Worm (Caenorhabditis elegans) whole organism, L4 larva: ENCODE measurements around the gene R04E5.9.

Source experiments
- F10B5.3 ChIP-seq: sonication (generic microtip); optimal IDR thresholded peaks from 2 replicates; lab custom pipeline; 2016; ENCODE audit warnings: mild to moderate bottlenecking, missing genetic modification characterization, missing compliant biosample characterization
- F37D6.2 ChIP-seq: sonication (generic microtip); optimal IDR thresholded peaks from 2 replicates; lab custom pipeline; 2016; ENCODE audit warnings: mild to moderate bottlenecking, missing genetic modification characterization, missing compliant biosample characterization
- Y105C5A.15 ChIP-seq: fragments of 200-800 bp; sonication (Bioruptor generic); IDR thresholded peaks from 2 replicates; pipeline ENCODE4 v1.3.6; 2022; ENCODE audit warnings: missing genetic modification characterization, missing compliant biosample characterization
- Y48G9A.11 ChIP-seq: fragments of 200-800 bp; sonication (Bioruptor generic); IDR thresholded peaks from 2 replicates; pipeline ENCODE4 v1.3.6; 2022; ENCODE audit warnings: missing genetic modification reagents, missing genetic modification characterization, missing compliant biosample characterization
- Y75B8A.6 ChIP-seq: fragments of 200-800 bp; sonication (Bioruptor generic); IDR thresholded peaks from 2 replicates; pipeline ENCODE4 v1.3.6; 2022; ENCODE audit warnings: missing genetic modification reagents, missing genetic modification characterization, missing compliant biosample characterization
- aha-1 ChIP-seq: fragments of 150-350 bp; peaks from one replicate; lab custom pipeline; 2014; ENCODE audit warnings: missing biosample characterization, missing genetic modification characterization
- aly-2 ChIP-seq: sonication (generic microtip); optimal IDR thresholded peaks from 2 replicates; lab custom pipeline; 2018; ENCODE audit warnings: missing biosample characterization, missing genetic modification characterization
- ama-1 ChIP-seq: fragments of 150-350 bp; optimal IDR thresholded peaks from 2 replicates; lab custom pipeline; 2014; ENCODE audit warnings: inconsistent platforms, mixed read lengths
- ceh-20 ChIP-seq: fragments of 200-800 bp; sonication (Bioruptor generic); IDR thresholded peaks from 2 replicates; pipeline ENCODE4 v1.3.6; 2022; ENCODE audit warnings: missing genetic modification reagents, missing genetic modification characterization, missing compliant biosample characterization
- ceh-44 ChIP-seq: fragments of 200-800 bp; sonication (Bioruptor generic); IDR thresholded peaks from 2 replicates; pipeline ENCODE4 v1.3.6; 2022; ENCODE audit warnings: missing genetic modification reagents, missing genetic modification characterization, missing compliant biosample characterization
- daf-12 ChIP-seq: fragments of 150-350 bp; optimal IDR thresholded peaks from 2 replicates; lab custom pipeline; 2014; ENCODE audit warnings: missing biosample characterization, missing genetic modification reagents, missing genetic modification characterization
- daf-16 ChIP-seq, 3 experiments: sonication (generic microtip); optimal IDR thresholded peaks; 2 replicates each; lab custom pipeline; 2016 to 2017; ENCODE audit warnings: missing genetic modification characterization in 3 of 3, missing genetic modification reagents in 3 of 3, mild to moderate bottlenecking in 2 of 3, missing compliant biosample characterization in 2 of 3, missing biosample characterization in 1 of 3, moderate library complexity in 1 of 3
- dmd-6 ChIP-seq: fragments of 200-800 bp; sonication (Bioruptor generic); IDR thresholded peaks from 2 replicates; pipeline ENCODE4 v1.3.6; 2022; ENCODE audit warnings: missing genetic modification reagents, missing genetic modification characterization, missing compliant biosample characterization
- dpl-1 ChIP-seq: fragments of 150-350 bp; optimal IDR thresholded peaks from 2 replicates; lab custom pipeline; 2014; ENCODE audit warnings: missing biosample characterization, missing genetic modification reagents, missing genetic modification characterization
- dve-1 ChIP-seq: sonication (generic microtip); optimal IDR thresholded peaks from 2 replicates; lab custom pipeline; 2017; ENCODE audit warnings: antibody characterized with exemption, mild to moderate bottlenecking, missing genetic modification characterization, missing compliant biosample characterization; ENCODE audit not compliant: insufficient read depth
- egl-27 ChIP-seq: sonication (generic microtip); optimal IDR thresholded peaks from 3 replicates; lab custom pipeline; 2017; ENCODE audit warnings: missing biosample characterization, missing genetic modification reagents, missing genetic modification characterization
- hlh-11 ChIP-seq: fragments of 200-800 bp; sonication (Bioruptor generic); optimal IDR thresholded peaks from 2 replicates; lab custom pipeline; 2018; ENCODE audit warnings: mild to moderate bottlenecking, missing genetic modification characterization, missing compliant biosample characterization
- hlh-30 ChIP-seq: sonication (generic microtip); optimal IDR thresholded peaks from 2 replicates; lab custom pipeline; 2017; ENCODE audit warnings: antibody characterized with exemption, mild to moderate bottlenecking, missing genetic modification characterization, missing compliant biosample characterization; ENCODE audit not compliant: insufficient read depth
- jun-1 ChIP-seq: fragments of 150-350 bp; optimal IDR thresholded peaks from 2 replicates; lab custom pipeline; 2014; ENCODE audit warnings: missing biosample characterization, missing genetic modification reagents, missing genetic modification characterization
- lin-38 ChIP-seq: fragments of 200-800 bp; sonication (Bioruptor generic); IDR thresholded peaks from 2 replicates; pipeline ENCODE4 v1.3.6; 2022; ENCODE audit warnings: missing genetic modification reagents, missing genetic modification characterization, missing compliant biosample characterization
- mdt-29 ChIP-seq: fragments of 200-800 bp; sonication (Bioruptor generic); IDR thresholded peaks from 2 replicates; pipeline ENCODE4 v1.3.6; 2022; ENCODE audit warnings: missing genetic modification reagents, missing genetic modification characterization, missing compliant biosample characterization
- mep-1 ChIP-seq: fragments of 150-350 bp; sonication (generic microtip); optimal IDR thresholded peaks from 3 replicates; lab custom pipeline; 2014; ENCODE audit warnings: missing biosample characterization, missing genetic modification characterization
- mxl-3 ChIP-seq: fragments of 200-800 bp; sonication (Bioruptor generic); optimal IDR thresholded peaks from 2 replicates; lab custom pipeline; 2018; ENCODE audit warnings: mild to moderate bottlenecking, missing genetic modification characterization, missing compliant biosample characterization
- nhr-11 ChIP-seq: fragments of 150-350 bp; optimal IDR thresholded peaks from 2 replicates; lab custom pipeline; 2014; ENCODE audit warnings: missing biosample characterization, missing genetic modification characterization
- nhr-111 ChIP-seq: fragments of 200-800 bp; sonication (Bioruptor generic); optimal IDR thresholded peaks from 2 replicates; lab custom pipeline; 2018; ENCODE audit warnings: mild to moderate bottlenecking, missing genetic modification characterization, missing compliant biosample characterization
- nhr-237 ChIP-seq: sonication (generic microtip); optimal IDR thresholded peaks from 2 replicates; lab custom pipeline; 2017; ENCODE audit warnings: missing biosample characterization, missing genetic modification characterization
- nhr-25 ChIP-seq: sonication (generic microtip); optimal IDR thresholded peaks from 2 replicates; lab custom pipeline; 2017; ENCODE audit warnings: missing genetic modification characterization, mild to moderate bottlenecking, missing compliant biosample characterization, antibody characterized with exemption, moderate library complexity, borderline replicate concordance; ENCODE audit not compliant: insufficient read depth
- nhr-28 ChIP-seq: fragments of 150-350 bp; optimal IDR thresholded peaks from 2 replicates; lab custom pipeline; 2014; ENCODE audit warnings: missing biosample characterization, missing genetic modification characterization
- nhr-41 ChIP-seq: fragments of 200-800 bp; sonication (Bioruptor generic); IDR thresholded peaks from 2 replicates; pipeline ENCODE4 v1.3.6; 2022; ENCODE audit warnings: missing genetic modification reagents, missing genetic modification characterization, missing compliant biosample characterization
- nhr-6 ChIP-seq: fragments of 150-350 bp; optimal IDR thresholded peaks from 2 replicates; lab custom pipeline; 2014; ENCODE audit warnings: missing biosample characterization, missing genetic modification characterization
- nhr-76 ChIP-seq: fragments of 150-350 bp; optimal IDR thresholded peaks from 2 replicates; lab custom pipeline; 2014; ENCODE audit warnings: missing biosample characterization, missing genetic modification characterization
- pha-4 ChIP-seq, 2 experiments: fragments of 150-350 bp in 1 of 2; fragments of 200-800 bp in 1 of 2; sonication (Bioruptor generic) in 1 of 2; IDR thresholded peaks in 1 of 2; optimal IDR thresholded peaks in 1 of 2; 2 replicates each; pipeline versions ENCODE4 v1.3.6 to Lab custom; 2014 to 2022; ENCODE audit warnings: missing genetic modification characterization in 2 of 2, missing genetic modification reagents in 2 of 2, missing biosample characterization in 1 of 2, missing compliant biosample characterization in 1 of 2
- set-16 ChIP-seq: fragments of 200-800 bp; sonication (Bioruptor generic); IDR thresholded peaks from 2 replicates; pipeline ENCODE4 v1.3.6; 2022; ENCODE audit warnings: missing genetic modification reagents, missing genetic modification characterization, missing compliant biosample characterization
- spr-1 ChIP-seq: sonication (generic microtip); optimal IDR thresholded peaks from 2 replicates; lab custom pipeline; 2016; ENCODE audit warnings: mild to moderate bottlenecking, missing genetic modification characterization, missing compliant biosample characterization
- tag-97 ChIP-seq: fragments of 200-800 bp; sonication (Bioruptor generic); IDR thresholded peaks from 2 replicates; pipeline ENCODE4 v1.3.6; 2022; ENCODE audit warnings: missing genetic modification characterization, missing compliant biosample characterization
- unc-130 ChIP-seq: sonication (generic microtip); optimal IDR thresholded peaks from 2 replicates; lab custom pipeline; 2016; ENCODE audit warnings: missing genetic modification reagents, missing genetic modification characterization, missing compliant biosample characterization
- unc-62 ChIP-seq, 3 experiments: fragments of 150-350 bp in 1 of 3; sonication (generic microtip); optimal IDR thresholded peaks in 2 of 3; peaks in 1 of 3; 1 replicate in 1 of 3; 2 replicates in 2 of 3; lab custom pipeline; 2014 to 2017; ENCODE audit warnings: missing biosample characterization in 3 of 3, missing genetic modification characterization in 3 of 3, missing genetic modification reagents in 3 of 3, missing genotype in 1 of 3
- zip-2 ChIP-seq: fragments of 150-350 bp; optimal IDR thresholded peaks from 2 replicates; lab custom pipeline; 2014; ENCODE audit warnings: missing biosample characterization, missing genetic modification characterization

The R04E5.9 gene

DNA sequence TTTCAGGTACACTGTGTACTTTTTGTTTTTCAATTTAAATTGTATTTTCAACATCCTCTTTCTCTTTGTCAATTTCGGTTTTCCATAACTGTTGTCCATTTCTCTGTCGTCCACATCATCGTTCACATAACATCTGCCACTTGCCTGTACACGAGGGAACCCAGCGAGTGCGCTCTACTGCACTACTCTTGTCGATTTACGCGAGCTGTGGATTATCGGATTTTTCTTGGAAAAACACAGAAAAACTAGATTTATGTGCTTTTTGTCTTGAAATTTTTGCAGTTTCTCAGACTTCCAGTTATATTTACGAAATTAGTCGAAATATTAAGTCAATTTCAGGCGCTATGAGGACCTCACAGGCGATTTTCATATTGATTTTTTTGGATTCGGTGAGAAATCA, 19.1 kb downstream of the R04E5.9 start, which contains the start of gene chup-1 (continued):
- TF ChIP-seq lin-38 (GFP tag; lab: Robert Waterston, UW) (peak; percentile 77), daf-16 (GFP tag; optimal IDR thresholded peaks at IDR 0.05; lab: Kevin White, UChicago) (no peak), daf-16 (tag; optimal IDR thresholded peaks at IDR 0.05; lab: Kevin White, UChicago) (peak; percentile 51), nhr-6 (tag; lab: Kevin White, UChicago) (peak; percentile 1), mep-1 (peak; percentile 47)

- TF ChIP-seq dpl-1 (no peak), tag-97 (GFP tag; lab: Robert Waterston, UW) (no peak), set-16 (GFP tag; lab: Robert Waterston, UW) (peak; percentile 52; the same call in 1 of the 2 replicates), aha-1 (tag; lab: Kevin White, UChicago) (peak; percentile 68), daf-16 (GFP tag; optimal IDR thresholded peaks at IDR 0.05; lab: Kevin White, UChicago) (no peak), daf-16 (tag; optimal IDR thresholded peaks at IDR 0.05; lab: Kevin White, UChicago) (no peak), nhr-111 (GFP tag; lab: Kevin White, UChicago) (no peak), unc-62 (GFP tag; optimal IDR thresholded peaks at IDR 0.05 in 1 of 2; lab: Kevin White, UChicago) (peak in 1 of 2 experiments; percentile 46), unc-62 (tag; optimal IDR thresholded peaks at IDR 0.05; lab: Kevin White, UChicago) (no peak), nhr-237 (tag; lab: Kevin White, UChicago) (no peak), ceh-44 (GFP tag; lab: Robert Waterston, UW) (no peak), daf-12 (no peak)
These were observed 20.8 kb downstream of the R04E5.9 start for ce11 chrX:8790093-8790492.

DNA sequence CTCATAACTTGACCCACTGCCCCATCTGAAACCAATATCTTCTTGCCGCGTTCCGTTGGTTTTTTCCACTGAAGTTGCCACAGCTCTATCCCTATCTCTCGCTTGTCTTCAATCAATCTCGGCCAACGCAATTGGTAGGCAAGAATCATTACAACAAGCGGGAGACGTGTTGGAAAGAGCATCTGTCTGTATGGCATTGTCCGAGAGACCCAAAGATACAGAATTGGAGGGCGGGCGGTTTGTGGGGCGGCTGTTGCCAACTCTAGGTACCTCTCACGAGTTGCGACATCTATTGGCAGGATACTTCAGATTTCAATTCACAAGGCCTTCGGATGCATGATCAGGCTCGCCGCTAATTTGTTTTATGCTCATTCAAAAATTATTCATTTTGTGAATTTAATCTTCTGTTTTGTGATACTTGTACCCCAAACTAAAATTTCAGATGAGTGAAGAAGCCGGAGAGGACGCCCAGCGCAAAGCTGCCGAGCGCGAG, 21.9 kb downstream of the R04E5.9 start, which contains the start of gene unc-27:
Gene unc-27 (plus strand): TSS at position 443 of the 493 bp plus-strand sequence.
- TF ChIP-seq nhr-76 (tag; lab: Kevin White, UChicago): no peak
- TF ChIP-seq nhr-28 (tag; lab: Kevin White, UChicago): no peak
- TF ChIP-seq nhr-11 (tag; lab: Kevin White, UChicago): no peak
- TF ChIP-seq egl-27: no peak
- peak; percentile 39 for TF ChIP-seq hlh-11
- peak in 1 of 2 experiments; percentile 49 for TF ChIP-seq daf-16 (GFP tag; optimal IDR thresholded peaks at IDR 0.05; lab: Kevin White, UChicago)
- no peak for TF ChIP-seq daf-16 (tag; optimal IDR thresholded peaks at IDR 0.05; lab: Kevin White, UChicago)
- TF ChIP-seq mxl-3 (GFP tag; lab: Kevin White, UChicago): peak; percentile 4
- no peak for TF ChIP-seq ceh-20
- TF ChIP-seq nhr-41 (GFP tag; lab: Robert Waterston, UW): no peak
- no peak for TF ChIP-seq zip-2
- no peak for TF ChIP-seq dpl-1

DNA sequence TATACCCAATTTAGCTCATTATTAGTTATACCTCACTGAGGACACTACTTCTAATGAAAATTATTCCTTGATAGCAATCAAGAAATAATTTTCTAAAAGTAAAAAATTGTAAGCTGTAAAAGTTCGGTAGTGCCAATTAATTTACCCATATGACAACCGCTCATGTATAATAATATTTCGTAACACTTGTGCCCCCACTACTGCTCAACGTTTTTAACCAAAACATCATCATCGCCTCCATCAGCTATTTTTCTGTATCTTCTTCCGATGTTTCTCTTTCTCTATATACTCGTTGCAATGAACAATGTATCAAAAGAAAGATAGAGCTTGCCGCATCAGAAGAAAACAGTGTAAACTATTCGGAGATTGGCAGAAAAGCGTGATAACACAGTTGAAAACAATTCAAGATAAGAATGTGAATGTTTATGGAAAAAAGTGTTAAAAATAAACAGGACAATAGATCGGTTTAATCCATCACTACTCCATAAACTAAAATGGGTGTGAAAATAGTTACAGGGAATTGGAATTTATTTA, 23.2 kb downstream of the R04E5.9 start:
- TF ChIP-seq daf-16 (GFP tag; optimal IDR thresholded peaks at IDR 0.05; lab: Kevin White, UChicago) (peak in 1 of 2 experiments; percentile 92), daf-16 (tag; optimal IDR thresholded peaks at IDR 0.05; lab: Kevin White, UChicago) (peak; percentile 99), hlh-30 (tag; lab: Kevin White, UChicago) (peak; percentile 13), F37D6.2 (no peak), hlh-11 (peak; percentile 50), dve-1 (tag; lab: Kevin White, UChicago) (peak; percentile 11), pha-4 (GFP tag; IDR thresholded peaks at IDR 0.05; lab: Robert Waterston, UW) (no peak), pha-4 (tag; optimal IDR thresholded peaks at IDR 0.05; lab: Kevin White, UChicago) (no peak)

- peak; percentile 36 for TF ChIP-seq nhr-11 (tag; lab: Kevin White, UChicago)
- peak in 1 of 2 experiments; percentile 44 for TF ChIP-seq daf-16 (GFP tag; optimal IDR thresholded peaks at IDR 0.05; lab: Kevin White, UChicago)
- TF ChIP-seq daf-16 (tag; optimal IDR thresholded peaks at IDR 0.05; lab: Kevin White, UChicago): no peak
- no peak for TF ChIP-seq mdt-29
These were observed 24.3 kb downstream of the R04E5.9 start for ce11 chrX:8786687-8787086.

DNA sequence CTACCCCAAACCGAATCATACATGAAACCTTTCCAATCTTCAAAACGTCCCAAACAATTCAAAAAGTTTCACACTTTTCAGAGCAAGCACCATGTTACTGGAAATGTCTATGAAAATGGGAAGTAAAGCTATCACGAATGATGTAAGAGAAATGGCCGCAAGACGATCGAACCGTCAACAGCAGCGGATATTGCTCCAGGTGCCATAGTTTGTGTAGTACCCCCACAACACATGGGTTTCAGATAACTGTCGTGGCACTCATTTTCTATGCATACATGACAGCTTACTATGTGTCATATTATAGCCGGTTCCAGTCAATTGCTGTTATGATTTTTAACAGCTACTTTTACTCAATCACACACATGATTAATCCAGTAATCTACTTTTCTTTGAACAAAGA, 26.7 kb downstream of the R04E5.9 start, which contains the start of gene ZK721.3:
Gene ZK721.3 (plus strand): TSS at position 301 of the 400 bp plus-strand sequence.
- TF ChIP-seq aly-2 (tag; lab: Kevin White, UChicago): no peak
- no peak for TF ChIP-seq dmd-6
- no peak for TF ChIP-seq Y48G9A.11 (GFP tag; lab: Robert Waterston, UW)
- peak in 1 of 2 experiments; percentile 45 for TF ChIP-seq unc-62 (GFP tag; optimal IDR thresholded peaks at IDR 0.05 in 1 of 2; lab: Kevin White, UChicago)
- no peak for TF ChIP-seq unc-62 (tag; optimal IDR thresholded peaks at IDR 0.05; lab: Kevin White, UChicago)
- no peak for TF ChIP-seq F10B5.3 (tag; lab: Kevin White, UChicago)
- TF ChIP-seq nhr-237 (tag; lab: Kevin White, UChicago): no peak
- TF ChIP-seq Y75B8A.6: no peak
- TF ChIP-seq spr-1 (tag; lab: Kevin White, UChicago): no peak
- TF ChIP-seq ama-1: no peak
- TF ChIP-seq Y105C5A.15 (GFP tag; lab: Robert Waterston, UW): no peak
- TF ChIP-seq unc-130 (GFP tag; lab: Kevin White, UChicago): no peak
- TF ChIP-seq nhr-76 (tag; lab: Kevin White, UChicago): no peak
- TF ChIP-seq jun-1 (tag; lab: Kevin White, UChicago): no peak
- TF ChIP-seq nhr-25: no peak
- peak; percentile 50 for TF ChIP-seq aha-1 (tag; lab: Kevin White, UChicago)
